Fruit fly (Drosophila melanogaster) whole organism: ENCODE data around the gene CG15152.

Experiments used
- CG8478 ChIP-seq: fragments of >200 bp; optimal IDR thresholded peaks from 2 replicates; lab custom pipeline; 2018; ENCODE audit warnings: inconsistent platforms
- Dll ChIP-seq: fragments of >200 bp; optimal IDR thresholded peaks from 2 replicates; lab custom pipeline; 2017
- EcR ChIP-seq, 2 experiments: fragments of >200 bp; optimal IDR thresholded peaks; 2 replicates each; lab custom pipeline; 2017; ENCODE audit warnings: missing biosample characterization in 2 of 2, missing genetic modification characterization in 2 of 2, missing genetic modification reagents in 2 of 2
- pan ChIP-seq: fragments of >200 bp; optimal IDR thresholded peaks from 2 replicates; lab custom pipeline; 2017
- psq ChIP-seq: fragments of >200 bp; optimal IDR thresholded peaks from 2 replicates; lab custom pipeline; 2017
- usp ChIP-seq: fragments of >200 bp; optimal IDR thresholded peaks from 2 replicates; lab custom pipeline; 2017; ENCODE audit warnings: missing biosample characterization, missing genetic modification characterization, mixed read lengths

The CG15152 gene

dm6 chr2L:18155877-18156276, 41.5 kb downstream of the CG15152 start, which contains the start of gene CG5783:
Gene CG5783, plus strand, starts transcription at chr2L:18156043.
- TF ChIP-seq pan, result no peak
- TF ChIP-seq CG8478 (lab: Kevin White, UChicago), result no peak
- TF ChIP-seq usp (GFP tag; lab: Kevin White, UChicago), result no peak

dm6 chr2L:18158622-18159043, 44.3 kb downstream of the CG15152 start:
- no peak for TF ChIP-seq usp (GFP tag; lab: Kevin White, UChicago)
- no peak for TF ChIP-seq psq (lab: Kevin White, UChicago)
- TF ChIP-seq CG8478 (lab: Kevin White, UChicago), result no peak

dm6 chr2L:18159172-18159571, 44.8 kb downstream of the CG15152 start, which contains the start of gene JMJD4:
Gene JMJD4, minus strand, starts transcription at chr2L:18159272.
- TF ChIP-seq psq (lab: Kevin White, UChicago) (no peak), EcR (GFP tag; optimal IDR thresholded peaks at IDR 0.05; lab: Kevin White, UChicago) (no peak), Dll (lab: Kevin White, UChicago) (no peak)
